Worm (Caenorhabditis elegans): ENCODE results near the gene glit-1.

glit-1 gene

ce11 chrX:4662293-4662825, 49.7 kb upstream of the glit-1 start (continued):
- TF ChIP-seq elt-2 (tag; optimal IDR thresholded peaks at IDR 0.05): peak; percentile 77
- no peak for TF ChIP-seq ztf-4 (tag; optimal IDR thresholded peaks at IDR 0.05)
- TF ChIP-seq pax-3 (tag; optimal IDR thresholded peaks at IDR 0.05): no peak
- TF ChIP-seq aly-2 (tag; optimal IDR thresholded peaks at IDR 0.05): no peak
- TF ChIP-seq sox-4 (tag; optimal IDR thresholded peaks at IDR 0.05): no peak
- TF ChIP-seq lin-13 (GFP tag; optimal IDR thresholded peaks at IDR 0.05): no peak
- TF ChIP-seq tbx-2 (tag; optimal IDR thresholded peaks at IDR 0.05): peak; percentile 61
- peak; percentile 22 for TF ChIP-seq rnt-1 (tag; optimal IDR thresholded peaks at IDR 0.05)
- TF ChIP-seq ztf-11 (tag; optimal IDR thresholded peaks at IDR 0.05): no peak
- TF ChIP-seq unc-62 (GFP tag; optimal IDR thresholded peaks at IDR 0.05): no peak
- peak; percentile 85 for TF ChIP-seq lin-14 (GFP tag; optimal IDR thresholded peaks at IDR 0.05)
- no peak for TF ChIP-seq lin-39 (tag; optimal IDR thresholded peaks at IDR 0.05)
- peak; percentile 98 for TF ChIP-seq blmp-1 (tag; optimal IDR thresholded peaks at IDR 0.05)
- TF ChIP-seq hlh-4 (tag; optimal IDR thresholded peaks at IDR 0.05): no peak
- TF ChIP-seq ceh-90 (tag; optimal IDR thresholded peaks at IDR 0.05): no peak
- no peak for TF ChIP-seq irx-1 (tag; optimal IDR thresholded peaks at IDR 0.05)
- TF ChIP-seq tlp-1 (tag; optimal IDR thresholded peaks at IDR 0.05): no peak
- TF ChIP-seq unc-30 (tag; optimal IDR thresholded peaks at IDR 0.05): no peak
- peak; percentile 84 for TF ChIP-seq zip-4 (GFP tag; optimal IDR thresholded peaks at IDR 0.05)
- peak; percentile 28 to 61 for TF ChIP-seq lsy-2 (tag; optimal IDR thresholded peaks at IDR 0.05)
- peak; percentile 49 for TF ChIP-seq swsn-7 (tag; optimal IDR thresholded peaks at IDR 0.05)
- TF ChIP-seq jun-1 (tag; optimal IDR thresholded peaks at IDR 0.05): peak; percentile 13
- TF ChIP-seq ces-1 (GFP tag; optimal IDR thresholded peaks at IDR 0.05): no peak
- no peak for TF ChIP-seq nhr-84 (tag; optimal IDR thresholded peaks at IDR 0.05)
- TF ChIP-seq fkh-10 (GFP tag; optimal IDR thresholded peaks at IDR 0.05): no peak
- peak; percentile 66 for TF ChIP-seq xbp-1 (tag; optimal IDR thresholded peaks at IDR 0.05)
- TF ChIP-seq ceh-88 (GFP tag; IDR thresholded peaks at IDR 0.05): no peak
- no peak for TF ChIP-seq pag-3 (tag; optimal IDR thresholded peaks at IDR 0.05; ENCODE audit: borderline replicate concordance, insufficient read depth)
- peak; percentile 95 for TF ChIP-seq nhr-85 (tag)
- TF ChIP-seq elt-3 (tag; optimal IDR thresholded peaks at IDR 0.05): peak in 3 of 6 experiments; percentile 32 to 50 (median 39)
- no peak for TF ChIP-seq ceh-63 (GFP tag; optimal IDR thresholded peaks at IDR 0.05)
- TF ChIP-seq egl-27 (tag; optimal IDR thresholded peaks at IDR 0.05): no peak
- peak; percentile 79 for TF ChIP-seq pqm-1 (tag; optimal IDR thresholded peaks at IDR 0.05)
- TF ChIP-seq C34B4.2 (tag; optimal IDR thresholded peaks at IDR 0.05): no peak
- TF ChIP-seq sup-37 (GFP tag; optimal IDR thresholded peaks at IDR 0.05): no peak
- TF ChIP-seq grh-1 (GFP tag; IDR thresholded peaks at IDR 0.05): peak; percentile 54
- TF ChIP-seq snu-23 (GFP tag; optimal IDR thresholded peaks at IDR 0.05): peak; percentile 77
- TF ChIP-seq fkh-8 (tag; optimal IDR thresholded peaks at IDR 0.05): no peak
- TF ChIP-seq dpl-1 (GFP tag; optimal IDR thresholded peaks at IDR 0.05): peak; percentile 12 to 40 (median 38)
- no peak for TF ChIP-seq hpl-2 (GFP tag; optimal IDR thresholded peaks at IDR 0.05)
- peak; percentile 69 for TF ChIP-seq nhr-19 (GFP tag; conservative IDR thresholded peaks at IDR 0.05)
- peak in 1 of 2 experiments; percentile 57 for TF ChIP-seq mdl-1 (tag; optimal IDR thresholded peaks at IDR 0.05)
- TF ChIP-seq lin-15B (tag; optimal IDR thresholded peaks at IDR 0.05): no peak
- TF ChIP-seq fkh-4 (tag; optimal IDR thresholded peaks at IDR 0.05; ENCODE audit: borderline replicate concordance): no peak
- TF ChIP-seq zag-1 (tag; optimal IDR thresholded peaks at IDR 0.05): no peak
- TF ChIP-seq unc-130 (tag; optimal IDR thresholded peaks at IDR 0.05): peak; percentile 13
- TF ChIP-seq nhr-90 (tag; optimal IDR thresholded peaks at IDR 0.05; ENCODE audit: poor library complexity): peak; percentile 66
- no peak for TF ChIP-seq nhr-11 (tag; optimal IDR thresholded peaks at IDR 0.05)
- peak; percentile 77 for TF ChIP-seq nhr-20 (tag; optimal IDR thresholded peaks at IDR 0.05)
- TF ChIP-seq ceh-8 (GFP tag; optimal IDR thresholded peaks at IDR 0.05): no peak
- TF ChIP-seq nhr-71 (tag; optimal IDR thresholded peaks at IDR 0.05): peak; percentile 75
- TF ChIP-seq alr-1 (tag; optimal IDR thresholded peaks at IDR 0.05; ENCODE audit: borderline replicate concordance): no peak

Data from whole organism, L1 larva.